Worm (Caenorhabditis elegans) whole organism, L1 larva: Measurements from ENCODE around the gene C34F6.7.

ENCODE experiments used
- ama-1 ChIP-seq: fragments of 150-350 bp; optimal IDR thresholded peaks from 2 replicates; lab custom pipeline; 2014
- egl-13 ChIP-seq: sonication (generic microtip); optimal IDR thresholded peaks from 2 replicates; lab custom pipeline; 2016; ENCODE audit warnings: missing genotype, missing genetic modification reagents, missing genetic modification characterization, missing compliant biosample characterization
- mdl-1 ChIP-seq, 2 experiments: fragments of 150-350 bp; optimal IDR thresholded peaks; 2 replicates each; lab custom pipeline; 2014 to 2017; ENCODE audit warnings: missing biosample characterization in 2 of 2, missing genetic modification characterization in 2 of 2, inconsistent platforms in 1 of 2
- nhr-12 ChIP-seq: sonication (generic microtip); optimal IDR thresholded peaks from 2 replicates; lab custom pipeline; 2017; ENCODE audit warnings: missing biosample characterization, missing genetic modification characterization
- nhr-28 ChIP-seq: fragments of 150-350 bp; optimal IDR thresholded peaks from 2 replicates; lab custom pipeline; 2014; ENCODE audit warnings: missing biosample characterization, missing genetic modification characterization
- nhr-76 ChIP-seq: sonication (generic microtip); optimal IDR thresholded peaks from 2 replicates; lab custom pipeline; 2017; ENCODE audit warnings: missing biosample characterization, missing genetic modification characterization
- pag-3 ChIP-seq: sonication (generic microtip); optimal IDR thresholded peaks from 2 replicates; lab custom pipeline; 2017; ENCODE audit warnings: missing genetic modification characterization, mild to moderate bottlenecking, missing compliant biosample characterization, antibody characterized with exemption, borderline replicate concordance; ENCODE audit not compliant: insufficient read depth
- pqm-1 ChIP-seq: sonication (generic microtip); optimal IDR thresholded peaks from 3 replicates; lab custom pipeline; 2017; ENCODE audit warnings: missing biosample characterization, missing genetic modification characterization
- skn-1 ChIP-seq: fragments of 150-350 bp; optimal IDR thresholded peaks from 2 replicates; lab custom pipeline; 2014; ENCODE audit warnings: missing biosample characterization, missing genetic modification characterization
- snpc-4 ChIP-seq: fragments of 150-350 bp; optimal IDR thresholded peaks from 2 replicates; lab custom pipeline; 2014; ENCODE audit warnings: missing biosample characterization, missing genetic modification characterization
- snu-23 ChIP-seq: sonication (generic microtip); optimal IDR thresholded peaks from 2 replicates; lab custom pipeline; 2016; ENCODE audit warnings: missing genetic modification characterization, missing compliant biosample characterization
- sptf-1 ChIP-seq: fragments of 150-350 bp; optimal IDR thresholded peaks from 2 replicates; lab custom pipeline; 2014; ENCODE audit warnings: missing biosample characterization, missing genetic modification characterization
- unc-62 ChIP-seq: fragments of 150-350 bp; optimal IDR thresholded peaks from 2 replicates; lab custom pipeline; 2014; ENCODE audit warnings: missing biosample characterization, missing genetic modification reagents, missing genetic modification characterization
- ztf-11 ChIP-seq, 2 experiments: sonication (generic microtip); optimal IDR thresholded peaks; 2 replicates each; lab custom pipeline; 2016 to 2017; ENCODE audit warnings: missing genetic modification characterization in 2 of 2, missing biosample characterization in 1 of 2, missing compliant biosample characterization in 1 of 2

DNA sequence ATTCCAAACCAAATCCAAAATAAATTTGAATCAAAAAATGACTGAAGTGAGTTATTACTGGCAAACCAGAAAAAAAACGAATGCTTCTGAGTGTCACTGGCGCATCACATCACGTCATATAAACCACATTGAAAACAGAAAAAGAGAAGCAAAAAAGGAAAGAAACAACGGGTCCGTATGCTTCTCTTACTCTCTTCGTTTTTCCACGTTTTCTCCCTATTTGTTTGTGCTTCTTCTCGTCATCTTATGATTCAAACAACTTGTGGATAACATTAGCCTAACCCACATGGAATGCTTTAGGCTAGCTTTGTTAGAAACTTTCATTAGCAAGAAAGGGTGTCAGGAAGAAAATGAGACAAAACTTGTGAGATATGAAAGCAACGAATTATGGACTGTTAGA, 26.2 kb upstream of the C34F6.7 start:
- TF ChIP-seq nhr-12 = no peak
- TF ChIP-seq sptf-1 (tag; lab: Kevin White, UChicago) = no peak
- TF ChIP-seq nhr-28 = no peak
- no peak for TF ChIP-seq nhr-76 (tag; lab: Kevin White, UChicago)
- no peak for TF ChIP-seq pag-3 (tag; lab: Kevin White, UChicago)
- TF ChIP-seq unc-62 (GFP tag; lab: Kevin White, UChicago) = no peak
- no peak for TF ChIP-seq pqm-1 (tag; lab: Kevin White, UChicago)
- TF ChIP-seq snu-23 (GFP tag; lab: Kevin White, UChicago) = no peak
- TF ChIP-seq skn-1 (tag; lab: Kevin White, UChicago) = no peak
- no peak for TF ChIP-seq ztf-11 (tag; optimal IDR thresholded peaks at IDR 0.05; lab: Kevin White, UChicago)
- no peak for TF ChIP-seq mdl-1 (tag; optimal IDR thresholded peaks at IDR 0.05; lab: Kevin White, UChicago)
- TF ChIP-seq ama-1 = no peak
- no peak for TF ChIP-seq snpc-4 (tag; lab: Kevin White, UChicago)
- no peak for TF ChIP-seq egl-13 (tag; lab: Kevin White, UChicago)
